Worm (Caenorhabditis elegans) whole organism, L4/young adult: ENCODE results near the gene let-23.

ENCODE experiments used
- dao-5 ChIP-seq: sonication (generic microtip); optimal IDR thresholded peaks from 2 replicates; lab custom pipeline; 2016; ENCODE audit warnings: missing genotype, missing genetic modification characterization, moderate library complexity, missing compliant biosample characterization
- him-1 ChIP-seq: sonication (generic microtip); optimal IDR thresholded peaks from 2 replicates; lab custom pipeline; 2016; ENCODE audit warnings: missing genotype, missing genetic modification reagents, missing genetic modification characterization, missing compliant biosample characterization

ce11 chrII:9165762-9166460, 31.4 kb upstream of the let-23 start, which contains the start of gene W07A12.8:
- TF ChIP-seq him-1 (tag; lab: Kevin White, UChicago), result no peak
- no peak for TF ChIP-seq dao-5 (tag; lab: Kevin White, UChicago)
